Fruit fly (Drosophila melanogaster) whole organism, embryonic: ENCODE results near the gene Glg1.
A peak's percentile ranks its signal among the peaks of the same experiment; 100 is the strongest.

Source experiments
- Abd-B ChIP-seq: fragments of 200-800 bp; sonication (Bioruptor generic); optimal IDR thresholded peaks from 2 replicates; lab custom pipeline; 2018; ENCODE audit warnings: missing biosample characterization, mild to moderate bottlenecking, missing genetic modification characterization, moderate library complexity
- Awh ChIP-seq: fragments of 200-800 bp; sonication (Bioruptor generic); IDR thresholded peaks from 2 replicates; pipeline ENCODE4, ENCODE4 v1.3.6; 2022; ENCODE audit warnings: missing biosample characterization, missing genetic modification characterization
- BEAF-32 ChIP-seq: fragments of 200-800 bp; sonication (Bioruptor generic); optimal IDR thresholded peaks from 3 replicates; lab custom pipeline; 2017; ENCODE audit warnings: missing biosample characterization, missing genetic modification characterization, mild to moderate bottlenecking, moderate library complexity, missing genetic modification reagents
- Bdp1 ChIP-seq: fragments of 200-800 bp; sonication (Bioruptor generic); optimal IDR thresholded peaks from 3 replicates; lab custom pipeline; 2016; ENCODE audit warnings: missing biosample characterization, missing genetic modification characterization
- CG10267 ChIP-seq: fragments of 200-800 bp; sonication (Bioruptor generic); optimal IDR thresholded peaks from 2 replicates; lab custom pipeline; 2018; ENCODE audit warnings: missing biosample characterization, mild to moderate bottlenecking, missing genetic modification characterization, moderate library complexity
- CG10321 ChIP-seq: fragments of 200-800 bp; sonication (Bioruptor generic); IDR thresholded peaks from 2 replicates; pipeline ENCODE4 v1.3.6; 2022; ENCODE audit warnings: missing biosample characterization, missing genetic modification characterization
- CG10979 ChIP-seq: fragments of 200-800 bp; sonication (Bioruptor generic); optimal IDR thresholded peaks from 2 replicates; lab custom pipeline; 2018; ENCODE audit warnings: missing biosample characterization, mild to moderate bottlenecking, missing genetic modification characterization, moderate library complexity
- CG11085 ChIP-seq: fragments of 200-800 bp; sonication (Bioruptor generic); IDR thresholded peaks from 2 replicates; pipeline ENCODE4 v1.3.6; 2022; ENCODE audit warnings: missing biosample characterization, missing genetic modification characterization
- CG11560 ChIP-seq: fragments of 200-800 bp; sonication (Bioruptor generic); IDR thresholded peaks from 3 replicates; pipeline ENCODE4 v1.3.6; 2022; ENCODE audit warnings: missing biosample characterization, missing genetic modification characterization
- CG12744 ChIP-seq: fragments of 200-800 bp; sonication (Bioruptor generic); optimal IDR thresholded peaks from 2 replicates; lab custom pipeline; 2016; ENCODE audit warnings: missing biosample characterization, missing genetic modification characterization
- CG13296 ChIP-seq: fragments of 200-800 bp; sonication (Bioruptor generic); optimal IDR thresholded peaks from 3 replicates; lab custom pipeline; 2018; ENCODE audit warnings: missing biosample characterization, mild to moderate bottlenecking, missing genetic modification characterization
- CG15073 ChIP-seq: fragments of 200-800 bp; sonication (Bioruptor generic); optimal IDR thresholded peaks from 2 replicates; lab custom pipeline; 2016; ENCODE audit warnings: missing biosample characterization, missing genetic modification characterization
- CG15696 ChIP-seq: fragments of 200-800 bp; sonication (Bioruptor generic); optimal IDR thresholded peaks from 2 replicates; lab custom pipeline; 2019; ENCODE audit warnings: missing biosample characterization, mild to moderate bottlenecking, missing genetic modification characterization, moderate library complexity
- CG1832 ChIP-seq: fragments of 200-800 bp; sonication (Bioruptor generic); optimal IDR thresholded peaks from 2 replicates; lab custom pipeline; 2017; ENCODE audit warnings: missing biosample characterization, mild to moderate bottlenecking, missing genetic modification characterization, inconsistent platforms
- CG2712 ChIP-seq: fragments of 200-800 bp; optimal IDR thresholded peaks from 3 replicates; lab custom pipeline; 2019; ENCODE audit warnings: missing biosample characterization, mild to moderate bottlenecking, missing genetic modification characterization, moderate library complexity
- CG3065 ChIP-seq: fragments of 200-800 bp; sonication (Bioruptor generic); optimal IDR thresholded peaks from 2 replicates; lab custom pipeline; 2016; ENCODE audit warnings: missing biosample characterization, missing genetic modification characterization
- CG31365 ChIP-seq: fragments of 200-800 bp; sonication (Bioruptor generic); optimal IDR thresholded peaks from 2 replicates; lab custom pipeline; 2018; ENCODE audit warnings: missing biosample characterization, mild to moderate bottlenecking, missing genetic modification characterization
- CG4360 ChIP-seq: fragments of 200-800 bp; sonication (Bioruptor generic); IDR thresholded peaks from 2 replicates; pipeline ENCODE4 v1.3.6; 2022; ENCODE audit warnings: missing biosample characterization, missing genetic modification characterization
- CG4404 ChIP-seq: fragments of 200-800 bp; sonication (Bioruptor generic); IDR thresholded peaks from 2 replicates; pipeline ENCODE4 v1.3.6; 2022; ENCODE audit warnings: missing biosample characterization, missing genetic modification characterization
- CG8924 ChIP-seq: fragments of 200-800 bp; optimal IDR thresholded peaks from 3 replicates; lab custom pipeline; 2019; ENCODE audit warnings: missing biosample characterization, mild to moderate bottlenecking, missing genetic modification characterization, moderate library complexity
- CG9437 ChIP-seq: fragments of 200-800 bp; sonication (Bioruptor generic); optimal IDR thresholded peaks from 2 replicates; lab custom pipeline; 2018; ENCODE audit warnings: missing biosample characterization, mild to moderate bottlenecking, missing genetic modification characterization
- CG9727 ChIP-seq: fragments of 200-800 bp; sonication (Bioruptor generic); optimal IDR thresholded peaks from 3 replicates; lab custom pipeline; 2017; ENCODE audit warnings: missing biosample characterization, mild to moderate bottlenecking, missing genetic modification characterization
- CoRest ChIP-seq: fragments of 200-800 bp; sonication (Bioruptor generic); optimal IDR thresholded peaks from 3 replicates; lab custom pipeline; 2018; ENCODE audit warnings: missing biosample characterization, mild to moderate bottlenecking, missing genetic modification characterization, moderate library complexity
- Doc3 ChIP-seq: fragments of 200-800 bp; sonication (Bioruptor generic); IDR thresholded peaks from 3 replicates; pipeline ENCODE4 v1.3.6; 2022; ENCODE audit warnings: missing biosample characterization, missing genetic modification characterization; ENCODE audit not compliant: partially characterized antibody
- Hr51 ChIP-seq, 2 experiments: fragments of 200-800 bp; sonication (Bioruptor generic); optimal IDR thresholded peaks; 2 replicates in 1 of 2; 3 replicates in 1 of 2; lab custom pipeline; 2016 to 2018; ENCODE audit warnings: missing biosample characterization in 2 of 2, missing genetic modification characterization in 2 of 2, mild to moderate bottlenecking in 1 of 2, moderate library complexity in 1 of 2
- Mad ChIP-seq: fragments of 200-800 bp; sonication (Bioruptor generic); optimal IDR thresholded peaks from 2 replicates; lab custom pipeline; 2016; ENCODE audit warnings: missing biosample characterization, missing genetic modification characterization
- Med ChIP-seq: fragments of 200-800 bp; sonication (Bioruptor generic); peaks from one replicate; lab custom pipeline; 2016; ENCODE audit warnings: missing biosample characterization, missing genetic modification characterization, mild to moderate bottlenecking, inconsistent platforms, moderate library complexity
- Meics ChIP-seq: fragments of 200-800 bp; sonication (Bioruptor generic); optimal IDR thresholded peaks from 2 replicates; lab custom pipeline; 2017; ENCODE audit warnings: missing biosample characterization, mild to moderate bottlenecking, missing genetic modification characterization
- NC2α ChIP-seq: fragments of 200-800 bp; sonication (Bioruptor generic); optimal IDR thresholded peaks from 2 replicates; lab custom pipeline; 2016; ENCODE audit warnings: missing biosample characterization, missing genetic modification characterization
- Nf-YB ChIP-seq: fragments of 200-800 bp; sonication (Bioruptor generic); optimal IDR thresholded peaks from 3 replicates; lab custom pipeline; 2019; ENCODE audit warnings: missing biosample characterization, mild to moderate bottlenecking, missing genetic modification characterization, moderate library complexity
- Six4 ChIP-seq: fragments of 200-800 bp; sonication (Bioruptor generic); optimal IDR thresholded peaks from 2 replicates; lab custom pipeline; 2016; ENCODE audit warnings: missing biosample characterization, missing genetic modification characterization
- TFAM ChIP-seq: fragments of 200-800 bp; sonication (Bioruptor generic); optimal IDR thresholded peaks from 2 replicates; lab custom pipeline; 2017; ENCODE audit warnings: missing biosample characterization, missing genetic modification characterization, inconsistent platforms
- Xrp1 ChIP-seq: fragments of 200-800 bp; sonication (Bioruptor generic); IDR thresholded peaks from 2 replicates; pipeline ENCODE4 v1.3.6; 2022; ENCODE audit warnings: missing biosample characterization, missing genetic modification characterization
- ac ChIP-seq: fragments of 200-800 bp; sonication (Bioruptor generic); optimal IDR thresholded peaks from 3 replicates; lab custom pipeline; 2017; ENCODE audit warnings: missing biosample characterization, mild to moderate bottlenecking, missing genetic modification characterization
- bsh ChIP-seq, 2 experiments: fragments of 200-800 bp; sonication (Bioruptor generic); optimal IDR thresholded peaks; 2 replicates each; lab custom pipeline; 2017 to 2018; ENCODE audit warnings: mild to moderate bottlenecking in 2 of 2, missing biosample characterization in 2 of 2, missing genetic modification characterization in 2 of 2, moderate library complexity in 1 of 2
- chif ChIP-seq, 2 experiments: fragments of 200-800 bp; sonication (Bioruptor generic); optimal IDR thresholded peaks; 3 replicates each; lab custom pipeline; 2016; ENCODE audit warnings: missing biosample characterization in 2 of 2, missing genetic modification characterization in 2 of 2
- da ChIP-seq: fragments of 200-800 bp; sonication (Bioruptor generic); optimal IDR thresholded peaks from 2 replicates; lab custom pipeline; 2016; ENCODE audit warnings: missing biosample characterization, missing genetic modification characterization
- dm ChIP-seq: fragments of 200-800 bp; sonication (Bioruptor generic); optimal IDR thresholded peaks from 3 replicates; lab custom pipeline; 2016; ENCODE audit warnings: missing biosample characterization, missing genetic modification characterization
- dmrt11E ChIP-seq: fragments of 200-800 bp; sonication (Bioruptor generic); optimal IDR thresholded peaks from 3 replicates; lab custom pipeline; 2018; ENCODE audit warnings: missing biosample characterization, mild to moderate bottlenecking, missing genetic modification characterization, moderate library complexity
- en ChIP-seq: fragments of 200-800 bp; sonication (Bioruptor generic); optimal IDR thresholded peaks from 2 replicates; lab custom pipeline; 2016; ENCODE audit warnings: missing biosample characterization, missing genetic modification characterization
- exex ChIP-seq: fragments of 200-800 bp; sonication (Bioruptor generic); optimal IDR thresholded peaks from 4 replicates; lab custom pipeline; 2018; ENCODE audit warnings: missing biosample characterization, mild to moderate bottlenecking, missing genetic modification characterization, moderate library complexity
- ftz-f1 ChIP-seq: fragments of 200-800 bp; sonication (Bioruptor generic); optimal IDR thresholded peaks from 2 replicates; lab custom pipeline; 2016; ENCODE audit warnings: missing biosample characterization, missing genetic modification characterization
- grau ChIP-seq: fragments of 200-800 bp; optimal IDR thresholded peaks from 3 replicates; lab custom pipeline; 2019; ENCODE audit warnings: missing biosample characterization, mild to moderate bottlenecking, missing genetic modification characterization, moderate library complexity
- hbn ChIP-seq: fragments of 200-800 bp; sonication (Bioruptor generic); IDR thresholded peaks from 2 replicates; pipeline ENCODE4 v1.3.6; 2022; ENCODE audit warnings: missing biosample characterization, missing genetic modification characterization; ENCODE audit not compliant: partially characterized antibody
- lola ChIP-seq, 3 experiments: fragments of >200 bp in 2 of 3; fragments of 200-800 bp in 1 of 3; sonication (Bioruptor generic) in 1 of 3; optimal IDR thresholded peaks; 2 replicates each; lab custom pipeline; 2017 to 2019; ENCODE audit warnings: missing biosample characterization in 3 of 3, missing genetic modification characterization in 3 of 3, mild to moderate bottlenecking in 1 of 3, moderate library complexity in 1 of 3
- sens ChIP-seq: fragments of 200-800 bp; sonication (Bioruptor generic); peaks from one replicate; lab custom pipeline; 2016; ENCODE audit warnings: missing biosample characterization, missing genetic modification characterization
- shn ChIP-seq: fragments of 200-800 bp; sonication (Bioruptor generic); optimal IDR thresholded peaks from 3 replicates; lab custom pipeline; 2016; ENCODE audit warnings: missing biosample characterization, missing genetic modification characterization
- sim ChIP-seq: fragments of 200-800 bp; sonication (Bioruptor generic); IDR thresholded peaks from 2 replicates; pipeline ENCODE4 v1.3.6; 2022; ENCODE audit warnings: missing biosample characterization, missing genetic modification characterization
- vvl ChIP-seq: fragments of 200-800 bp; sonication (Bioruptor generic); IDR thresholded peaks from 2 replicates; pipeline ENCODE4 v1.3.6; 2022; ENCODE audit warnings: missing biosample characterization, missing genetic modification characterization
- yki ChIP-seq: fragments of >200 bp; optimal IDR thresholded peaks from 3 replicates; lab custom pipeline; 2018
- zen ChIP-seq: fragments of 200-800 bp; sonication (Bioruptor generic); optimal IDR thresholded peaks from 3 replicates; lab custom pipeline; 2018; ENCODE audit warnings: missing biosample characterization, mild to moderate bottlenecking, missing genetic modification characterization, moderate library complexity

Glg1 gene

dm6 chr3L:21458736-21459135 lies 48.6 kb downstream of the Glg1 start (continued):
- TF ChIP-seq CG10321 (peak; percentile 76), CG9437 (no peak), CG3065 (GFP tag; lab: Kevin White, UChicago) (no peak), CG8924 (no peak), shn (GFP tag; lab: Kevin White, UChicago) (no peak), CG11560 (tag; lab: Robert Waterston, UW) (no peak), CG1832 (peak; percentile 59), Abd-B (GFP tag; lab: Kevin White, UChicago) (no peak), Awh (no peak), CG31365 (no peak), grau (tag; lab: Kevin White, UChicago) (peak; percentile 70), Nf-YB (peak; percentile 78), Xrp1 (no peak), Med (GFP tag; lab: Kevin White, UChicago) (peak; percentile 19)

DNA sequence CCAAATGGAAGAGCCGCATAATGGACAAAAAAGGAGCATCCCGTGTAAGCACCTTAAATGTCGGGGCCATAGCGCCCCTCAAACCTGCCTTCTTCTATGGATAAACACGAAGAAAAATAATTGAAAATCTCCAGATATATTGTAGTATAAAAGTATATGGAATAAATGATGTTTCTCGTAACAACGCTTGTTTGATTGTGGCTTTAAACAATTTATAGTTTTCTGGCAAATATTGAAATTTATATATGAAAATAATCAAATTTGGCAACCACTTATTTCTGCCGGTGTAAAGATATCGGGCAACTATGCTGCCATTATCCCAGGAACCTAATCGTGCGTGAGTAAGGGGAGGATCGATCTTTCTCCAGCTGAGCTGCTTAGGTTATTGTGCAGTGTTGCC lies 52.1 kb downstream of the Glg1 start:
- TF ChIP-seq Mad (GFP tag; lab: Kevin White, UChicago) (no peak), yki (no peak), vvl (GFP tag; lab: Robert Waterston, UW) (no peak), dm (no peak), bsh (GFP tag; optimal IDR thresholded peaks at IDR 0.05; lab: Kevin White, UChicago) (peak in 1 of 2 experiments; percentile 27), ftz-f1 (GFP tag; lab: Kevin White, UChicago) (no peak), sens (GFP tag; lab: Kevin White, UChicago) (peak; percentile 82), Bdp1 (GFP tag; lab: Kevin White, UChicago) (no peak), Meics (GFP tag; lab: Kevin White, UChicago) (no peak), TFAM (GFP tag; lab: Kevin White, UChicago) (no peak), CG4404 (GFP tag; lab: Robert Waterston, UW) (peak; percentile 20; the same call in 1 of the 2 replicates), dmrt11E (peak; percentile 59), CG9727 (GFP tag; lab: Kevin White, UChicago) (peak; percentile 45), en (GFP tag; lab: Kevin White, UChicago) (no peak), lola (GFP tag; optimal IDR thresholded peaks at IDR 0.05; lab: Kevin White, UChicago) (peak in 1 of 3 experiments; percentile 17), exex (tag; lab: Kevin White, UChicago) (no peak), Doc3 (GFP tag; lab: Robert Waterston, UW) (no peak), CG15696 (tag; lab: Kevin White, UChicago) (peak; percentile 19), BEAF-32 (GFP tag; lab: Kevin White, UChicago) (no peak), Hr51 (GFP tag; optimal IDR thresholded peaks at IDR 0.05; lab: Kevin White, UChicago) (no peak), Six4 (GFP tag; lab: Kevin White, UChicago) (no peak), CG12744 (no peak), CG15073 (GFP tag; lab: Kevin White, UChicago) (no peak), CG11085 (GFP tag; lab: Robert Waterston, UW) (no peak), CG13296 (GFP tag; lab: Kevin White, UChicago) (no peak), CoRest (no peak), da (no peak), sim (no peak), CG4360 (no peak), CG31365 (no peak), NC2α (no peak), CG2712 (tag; lab: Kevin White, UChicago) (peak; percentile 38), chif (GFP tag; optimal IDR thresholded peaks at IDR 0.05; lab: Kevin White, UChicago) (peak in 1 of 2 experiments; percentile 0), zen (tag; lab: Kevin White, UChicago) (peak; percentile 56), hbn (GFP tag; lab: Robert Waterston, UW) (no peak), CG10979 (peak; percentile 41), CG10267 (tag; lab: Kevin White, UChicago) (peak; percentile 24), ac (GFP tag; lab: Kevin White, UChicago) (peak; percentile 24)
